Worm (Caenorhabditis elegans): ENCODE measurements around the gene tbx-32.
"Not testable (repeated sequence)": the region's sequence is repeated elsewhere in the genome, so short reads cannot be mapped to it uniquely, and the experiment has no call there.

tbx-32 gene

ce11 chrX:1675879-1676278, 20.6 kb downstream of the tbx-32 start:
- TF ChIP-seq unc-62 (GFP tag; optimal IDR thresholded peaks at IDR 0.05), result no peak

DNA sequence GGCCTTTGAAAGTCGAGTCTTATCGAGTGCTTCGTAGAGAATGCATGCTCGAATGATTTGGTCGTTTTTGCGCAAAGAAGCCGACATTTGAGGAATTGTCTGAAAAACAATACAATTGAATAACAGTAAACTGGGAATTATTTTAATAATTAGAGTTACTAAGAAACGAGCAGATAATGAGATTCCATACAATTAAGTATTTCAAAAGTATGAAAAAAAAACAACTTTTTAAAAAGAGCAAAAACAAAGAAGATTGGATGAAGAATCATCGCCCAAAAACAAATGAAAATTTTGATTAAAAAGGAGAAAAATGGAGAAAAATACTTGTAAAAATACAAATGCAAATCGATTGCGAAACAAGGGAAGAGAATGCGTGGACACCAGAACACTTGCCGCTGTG, 22.7 kb downstream of the tbx-32 start, which contains the start of gene fbxa-170:
TSS of gene fbxa-170 (minus strand) at position 101 of the 400 bp plus-strand sequence.
- no peak for TF ChIP-seq unc-62 (GFP tag; optimal IDR thresholded peaks at IDR 0.05)

ce11 chrX:1682558-1682957, 27.3 kb downstream of the tbx-32 start, which contains the start of gene meg-4:
Gene meg-4 (plus strand): TSS chrX:1682954.
- TF ChIP-seq unc-62 (GFP tag; optimal IDR thresholded peaks at IDR 0.05), result no peak

- not testable (repeated sequence) for TF ChIP-seq unc-62 (GFP tag; optimal IDR thresholded peaks at IDR 0.05)
Observed at ce11 chrX:1687079-1687478, 31.8 kb downstream of the tbx-32 start, which contains the start of gene C36C9.11. Gene C36C9.11 (plus strand): TSS chrX:1687379.

ce11 chrX:1689996-1690395, 34.7 kb downstream of the tbx-32 start, which contains the start of gene C36C9.12:
Gene C36C9.12 (minus strand): TSS chrX:1690096.
- TF ChIP-seq unc-62 (GFP tag; optimal IDR thresholded peaks at IDR 0.05), result not testable (repeated sequence)

DNA sequence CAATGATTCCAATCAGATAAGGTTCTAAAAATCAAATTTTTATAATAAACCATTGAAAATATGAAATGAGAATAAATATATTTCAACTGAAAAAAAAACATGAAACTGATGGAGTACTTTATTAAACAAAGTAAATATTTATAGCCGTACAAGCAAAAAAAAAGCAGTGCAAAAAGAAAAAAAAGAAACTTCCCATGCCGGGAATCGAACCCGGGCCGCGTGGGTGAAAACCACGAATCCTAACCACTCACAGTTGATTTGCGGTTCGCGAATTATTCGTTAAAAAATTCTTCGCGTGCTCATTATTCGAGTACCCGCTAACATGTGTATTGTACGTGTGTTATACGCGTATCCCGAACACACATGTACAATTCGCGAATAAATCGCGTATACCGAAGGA, 35.6 kb downstream of the tbx-32 start, which contains the start of gene C36C9.6:
TSS of gene C36C9.6 (minus strand) at position 101 of the 400 bp plus-strand sequence.
- TF ChIP-seq unc-62 (GFP tag; optimal IDR thresholded peaks at IDR 0.05), result not testable (repeated sequence)

- TF ChIP-seq unc-62 (GFP tag; optimal IDR thresholded peaks at IDR 0.05), result not testable (repeated sequence)
Observed at ce11 chrX:1696879-1697278, 41.6 kb downstream of the tbx-32 start, which contains the start of gene C36C9.4. Gene C36C9.4 (minus strand): TSS chrX:1696979.

ce11 chrX:1698476-1698875, 43.2 kb downstream of the tbx-32 start:
- TF ChIP-seq unc-62 (GFP tag; optimal IDR thresholded peaks at IDR 0.05), result no peak

ce11 chrX:1703049-1703448, 47.7 kb downstream of the tbx-32 start:
- no peak for TF ChIP-seq unc-62 (GFP tag; optimal IDR thresholded peaks at IDR 0.05)

DNA sequence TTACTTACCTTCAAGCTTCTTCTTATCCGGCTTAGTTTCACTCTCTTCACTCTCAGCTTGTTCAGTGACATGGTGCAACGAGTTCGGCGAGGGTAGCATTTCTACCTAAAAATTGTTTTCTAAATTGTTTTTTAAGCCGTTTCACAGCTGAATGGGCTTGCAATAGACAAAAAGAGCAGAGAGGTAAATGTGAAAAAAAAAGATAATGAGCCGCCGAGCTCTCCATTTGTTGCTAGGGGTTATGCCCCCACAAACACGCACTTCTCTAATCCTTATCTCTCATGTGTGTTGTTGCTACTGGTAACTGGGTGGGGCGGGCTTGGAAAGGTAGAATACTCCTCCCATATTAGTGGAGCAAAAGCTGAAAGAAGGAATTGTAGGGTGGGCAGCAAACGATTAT, 48.5 kb downstream of the tbx-32 start, which contains the start of gene C36C9.5:
TSS of gene C36C9.5 (minus strand) at position 101 of the 400 bp plus-strand sequence.
- no peak for TF ChIP-seq unc-62 (GFP tag; optimal IDR thresholded peaks at IDR 0.05)

DNA sequence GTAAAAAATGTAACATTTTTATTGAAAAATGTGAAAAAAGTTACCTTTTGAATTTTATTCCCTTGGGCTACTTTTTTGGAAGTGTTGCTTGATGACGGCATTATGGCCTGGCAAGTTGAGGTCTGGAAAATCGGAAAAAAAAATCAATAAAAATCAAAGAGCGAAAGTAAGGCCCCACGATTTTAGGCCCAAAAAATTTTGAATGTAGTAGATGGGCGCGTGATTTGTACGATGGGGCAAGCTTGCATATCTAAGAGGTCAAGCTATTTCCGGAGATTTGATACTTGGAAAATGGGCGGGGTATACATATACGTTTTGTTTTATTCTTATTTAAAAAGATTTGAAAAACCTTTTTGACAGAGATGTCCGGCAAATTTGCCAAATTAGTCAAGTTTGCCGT, 51.2 kb downstream of the tbx-32 start, which contains the start of gene F07G6.5:
TSS of gene F07G6.5 (minus strand) at position 101 of the 400 bp plus-strand sequence.
- TF ChIP-seq unc-62 (GFP tag; optimal IDR thresholded peaks at IDR 0.05), result no peak
